Worm (Caenorhabditis elegans): ENCODE results near the gene T05C12.8.

Gene T05C12.8

DNA sequence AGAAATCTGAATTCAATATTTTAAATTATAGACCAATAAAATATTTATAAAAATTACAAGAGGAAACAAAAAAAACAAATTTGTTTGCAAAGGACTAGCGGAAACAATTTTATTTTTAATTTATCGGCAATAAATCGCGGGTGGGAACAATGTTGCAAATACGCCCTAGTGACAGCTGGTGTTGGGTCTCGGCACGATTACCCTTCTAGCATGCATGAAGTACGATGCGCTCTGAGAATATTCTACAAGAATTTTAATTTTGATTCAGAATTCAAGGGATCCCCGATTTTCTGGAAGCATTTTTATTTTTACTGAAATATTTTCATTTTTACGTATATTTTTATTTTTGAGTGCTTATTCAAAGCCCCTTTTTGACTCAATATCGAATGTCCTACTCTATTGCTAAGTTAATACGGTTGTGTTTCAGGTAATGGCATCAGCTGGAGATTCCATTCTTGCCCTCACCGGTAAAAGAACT is 5.3 kb downstream of the T05C12.8 start, which contains the start of the genes mig-5 and cct-1 (continued):
- peak; percentile 96 for TF ChIP-seq lsy-12 (tag; optimal IDR thresholded peaks at IDR 0.05)
- peak; percentile 62 for TF ChIP-seq mdl-1 (tag; optimal IDR thresholded peaks at IDR 0.05)
- TF ChIP-seq lin-15B (tag; optimal IDR thresholded peaks at IDR 0.05) = peak; percentile 99
- peak; percentile 35 for TF ChIP-seq nhr-76 (tag; optimal IDR thresholded peaks at IDR 0.05)
- TF ChIP-seq skn-1 (tag; optimal IDR thresholded peaks at IDR 0.05) = peak; percentile 96
- peak; percentile 77 for TF ChIP-seq ama-1 (optimal IDR thresholded peaks at IDR 0.05)
- peak; percentile 80 for TF ChIP-seq elt-2 (tag; optimal IDR thresholded peaks at IDR 0.05)

DNA sequence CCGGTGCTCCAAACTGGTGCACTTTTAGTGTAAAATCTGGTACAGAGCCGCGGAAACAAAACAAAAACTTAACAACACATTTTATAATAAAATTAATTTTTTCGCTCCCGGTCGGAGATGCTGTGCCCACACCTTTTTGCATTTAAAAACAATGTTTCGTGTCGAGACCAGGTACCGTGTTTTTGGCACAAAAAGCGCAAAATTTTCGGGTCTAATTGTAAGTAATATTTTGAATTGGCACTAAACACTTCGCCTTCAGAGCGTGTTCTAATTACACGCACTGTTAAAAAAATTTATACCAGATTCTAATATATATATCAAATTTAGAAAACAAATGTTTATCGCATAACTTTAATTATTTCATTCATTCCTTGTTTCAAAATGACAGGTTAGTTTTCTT is 8.9 kb downstream of the T05C12.8 start, which contains the start of gene dylt-3:
Gene dylt-3 (plus strand): TSS at position 301 of the 400 bp plus-strand sequence.
- TF ChIP-seq hmg-11 (tag; optimal IDR thresholded peaks at IDR 0.05) (no peak), pha-4 (tag; optimal IDR thresholded peaks at IDR 0.05) (no peak), nfya-1 (tag; optimal IDR thresholded peaks at IDR 0.05; ENCODE audit: insufficient read depth) (no peak)

DNA sequence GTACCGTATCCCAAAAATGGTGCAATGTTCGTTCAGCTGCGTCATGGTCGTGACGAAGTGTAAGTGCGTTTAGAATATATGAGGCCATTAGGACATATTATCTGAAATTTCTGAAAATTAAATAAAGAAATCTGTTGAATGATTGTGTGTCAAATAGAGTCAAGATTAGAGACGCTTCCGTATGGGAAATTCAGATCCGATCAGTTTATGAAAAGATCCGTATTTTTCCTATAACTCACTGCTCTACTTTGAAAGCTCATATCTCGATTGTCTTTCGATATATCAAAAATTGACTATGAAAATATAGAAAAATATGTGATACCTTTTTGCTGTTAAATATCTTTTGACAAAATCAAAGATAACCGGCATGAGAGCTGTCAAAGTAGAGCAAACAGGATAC is 10.1 kb downstream of the T05C12.8 start, which contains the start of gene T05C12.4:
Gene T05C12.4 (minus strand): TSS at position 101 of the 400 bp plus-strand sequence.
- no peak for TF ChIP-seq lsy-12 (tag; optimal IDR thresholded peaks at IDR 0.05)
- no peak for TF ChIP-seq nhr-76 (tag; optimal IDR thresholded peaks at IDR 0.05)
- no peak for TF ChIP-seq fkh-10 (GFP tag; optimal IDR thresholded peaks at IDR 0.05)
- TF ChIP-seq snpc-4 (tag; optimal IDR thresholded peaks at IDR 0.05) = no peak
- no peak for TF ChIP-seq nhr-77 (tag; optimal IDR thresholded peaks at IDR 0.05)
- no peak for TF ChIP-seq sea-2 (GFP tag; optimal IDR thresholded peaks at IDR 0.05)
- TF ChIP-seq nhr-25 (tag; optimal IDR thresholded peaks at IDR 0.05) = no peak
- TF ChIP-seq pqm-1 (tag; optimal IDR thresholded peaks at IDR 0.05) = no peak
- TF ChIP-seq hmg-11 (tag; optimal IDR thresholded peaks at IDR 0.05) = no peak
- TF ChIP-seq lin-15B (tag; optimal IDR thresholded peaks at IDR 0.05) = no peak
- TF ChIP-seq elt-1 (tag; optimal IDR thresholded peaks at IDR 0.05) = no peak
- TF ChIP-seq nhr-12 (tag; optimal IDR thresholded peaks at IDR 0.05) = no peak

DNA sequence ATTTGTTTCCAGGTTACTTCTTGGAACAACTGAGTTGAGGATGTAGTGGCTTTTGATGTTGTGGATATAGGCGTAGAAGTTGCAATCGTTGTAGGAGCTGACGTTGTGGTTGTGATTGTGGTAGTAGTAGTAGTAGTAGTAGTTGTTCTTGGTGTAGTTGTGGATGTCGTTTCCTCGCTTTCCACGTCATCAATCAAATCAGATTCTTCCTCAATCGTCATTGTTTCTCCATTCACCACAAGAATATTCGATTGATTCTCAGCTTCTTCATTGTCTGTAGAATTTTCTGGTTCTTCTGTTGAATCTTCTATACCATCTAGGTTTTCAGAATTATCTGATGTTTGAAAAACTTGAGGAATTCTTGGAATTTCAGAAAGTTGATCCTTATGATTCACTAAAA is 11.7 kb downstream of the T05C12.8 start:
- TF ChIP-seq pqm-1 (tag; optimal IDR thresholded peaks at IDR 0.05) (no peak), nfya-1 (tag; optimal IDR thresholded peaks at IDR 0.05; ENCODE audit: insufficient read depth) (no peak), unc-39 (tag; optimal IDR thresholded peaks at IDR 0.05) (no peak), nhr-237 (tag; optimal IDR thresholded peaks at IDR 0.05) (no peak), eor-1 (tag; optimal IDR thresholded peaks at IDR 0.05) (no peak), nhr-76 (tag; optimal IDR thresholded peaks at IDR 0.05) (no peak), mdl-1 (tag; optimal IDR thresholded peaks at IDR 0.05) (no peak), sea-2 (GFP tag; optimal IDR thresholded peaks at IDR 0.05) (no peak), egl-5 (tag; optimal IDR thresholded peaks at IDR 0.05) (no peak), nhr-77 (tag; optimal IDR thresholded peaks at IDR 0.05) (no peak), lin-15B (tag; optimal IDR thresholded peaks at IDR 0.05) (no peak), skn-1 (tag; optimal IDR thresholded peaks at IDR 0.05) (no peak), aly-2 (tag; optimal IDR thresholded peaks at IDR 0.05) (no peak)

DNA sequence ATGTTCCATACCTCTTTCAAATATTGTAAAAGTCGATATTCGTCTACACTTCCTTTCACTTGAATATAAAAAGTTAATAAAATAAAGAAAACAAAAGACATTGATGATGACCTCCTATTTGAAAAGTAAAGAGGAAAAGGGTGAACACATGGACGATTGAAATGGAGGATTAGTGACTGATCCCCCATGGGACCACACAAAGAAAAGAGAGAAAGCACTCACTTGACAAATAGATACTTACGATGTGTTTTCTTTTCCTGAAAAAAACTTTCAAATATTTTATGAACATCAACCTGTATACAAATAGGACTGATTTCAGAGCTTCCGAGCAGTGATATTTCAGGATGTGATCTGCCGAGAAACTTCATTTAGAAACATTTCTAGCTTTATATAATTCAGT is 13.3 kb downstream of the T05C12.8 start, which contains the start of gene acr-14:
Gene acr-14 (minus strand): TSS at position 101 of the 400 bp plus-strand sequence.
- TF ChIP-seq nhr-23 (tag; optimal IDR thresholded peaks at IDR 0.05) = no peak
- no peak for TF ChIP-seq nhr-67 (tag; optimal IDR thresholded peaks at IDR 0.05)
- no peak for TF ChIP-seq elt-2 (tag; optimal IDR thresholded peaks at IDR 0.05)
- no peak for TF ChIP-seq lin-15B (tag; optimal IDR thresholded peaks at IDR 0.05)
- no peak for TF ChIP-seq pha-4 (tag; optimal IDR thresholded peaks at IDR 0.05)
- no peak for TF ChIP-seq unc-39 (tag; optimal IDR thresholded peaks at IDR 0.05)
- TF ChIP-seq nhr-77 (tag; optimal IDR thresholded peaks at IDR 0.05) = no peak
- TF ChIP-seq ama-1 (optimal IDR thresholded peaks at IDR 0.05) = no peak

DNA sequence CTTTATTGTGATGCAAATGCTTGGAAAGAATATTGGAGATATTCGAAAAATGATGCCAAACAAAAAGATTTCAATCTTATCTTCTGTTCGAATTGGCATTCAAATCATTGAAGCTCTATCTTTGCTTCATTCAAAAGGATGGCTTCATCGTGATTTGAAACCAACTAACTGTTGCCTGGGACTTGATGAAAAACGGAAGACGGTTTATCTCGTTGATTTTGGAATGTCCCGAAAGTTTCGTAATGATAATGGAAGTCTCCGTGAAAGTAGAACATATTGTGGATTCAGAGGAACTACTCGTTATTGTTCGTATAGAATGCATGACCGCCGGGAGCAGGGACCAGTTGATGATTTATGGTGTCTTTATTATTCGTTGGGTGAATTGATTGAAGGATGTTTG is 16.2 kb downstream of the T05C12.8 start:
- TF ChIP-seq nhr-12 (tag; optimal IDR thresholded peaks at IDR 0.05) (no peak), ceh-9 (tag; optimal IDR thresholded peaks at IDR 0.05) (no peak), ceh-16 (tag; optimal IDR thresholded peaks at IDR 0.05) (no peak), nhr-11 (tag; optimal IDR thresholded peaks at IDR 0.05) (no peak), mdl-1 (tag; optimal IDR thresholded peaks at IDR 0.05) (no peak), nhr-77 (tag; optimal IDR thresholded peaks at IDR 0.05) (no peak), mml-1 (tag; optimal IDR thresholded peaks at IDR 0.05) (no peak), ZK546.5 (tag; optimal IDR thresholded peaks at IDR 0.05) (no peak), egl-27 (tag; optimal IDR thresholded peaks at IDR 0.05) (no peak), elt-1 (tag; optimal IDR thresholded peaks at IDR 0.05) (no peak), nhr-67 (tag; optimal IDR thresholded peaks at IDR 0.05) (no peak), lsy-12 (tag; optimal IDR thresholded peaks at IDR 0.05) (no peak), nhr-25 (tag; optimal IDR thresholded peaks at IDR 0.05) (no peak), daf-12 (tag; optimal IDR thresholded peaks at IDR 0.05) (no peak), aly-2 (tag; optimal IDR thresholded peaks at IDR 0.05) (no peak), elt-3 (tag; optimal IDR thresholded peaks at IDR 0.05) (no peak), ztf-11 (tag; optimal IDR thresholded peaks at IDR 0.05) (no peak)

Measured in whole organism, L3 larva.